Fruit fly (Drosophila melanogaster) whole organism, embryonic: ENCODE measurements around the gene PIP82.

Source experiments
- Abd-B ChIP-seq: fragments of 200-800 bp; sonication (Bioruptor generic); optimal IDR thresholded peaks from 2 replicates; lab custom pipeline; 2018; ENCODE audit warnings: missing biosample characterization, mild to moderate bottlenecking, missing genetic modification characterization, moderate library complexity
- Atf3 ChIP-seq: fragments of 200-800 bp; sonication (Bioruptor generic); optimal IDR thresholded peaks from 3 replicates; lab custom pipeline; 2016; ENCODE audit warnings: missing biosample characterization, missing genetic modification characterization
- Atf6 ChIP-seq: fragments of 200-800 bp; sonication (Bioruptor generic); IDR thresholded peaks from 2 replicates; pipeline ENCODE4 v1.3.6; 2022; ENCODE audit warnings: missing biosample characterization, missing genetic modification characterization
- Bgb ChIP-seq: fragments of 200-800 bp; sonication (Bioruptor generic); IDR thresholded peaks from 2 replicates; pipeline ENCODE4 v1.3.6; 2022; ENCODE audit warnings: missing biosample characterization, missing genetic modification characterization; ENCODE audit not compliant: partially characterized antibody
- CG10274 ChIP-seq: fragments of 200-800 bp; sonication (Bioruptor generic); optimal IDR thresholded peaks from 3 replicates; lab custom pipeline; 2017; ENCODE audit warnings: missing biosample characterization, mild to moderate bottlenecking, missing genetic modification characterization
- CG11085 ChIP-seq: fragments of 200-800 bp; sonication (Bioruptor generic); IDR thresholded peaks from 2 replicates; pipeline ENCODE4 v1.3.6; 2022; ENCODE audit warnings: missing biosample characterization, missing genetic modification characterization
- CG12219 ChIP-seq: fragments of 200-800 bp; sonication (Bioruptor generic); optimal IDR thresholded peaks from 3 replicates; lab custom pipeline; 2018; ENCODE audit warnings: missing biosample characterization, mild to moderate bottlenecking, missing genetic modification characterization
- CG14050 ChIP-seq: fragments of 200-800 bp; sonication (Bioruptor generic); IDR thresholded peaks from 3 replicates; pipeline ENCODE4 v1.3.6; 2022; ENCODE audit warnings: missing biosample characterization, missing genetic modification characterization
- CG15011 ChIP-seq: fragments of 200-800 bp; sonication (Bioruptor generic); optimal IDR thresholded peaks from 3 replicates; lab custom pipeline; 2018; ENCODE audit warnings: missing biosample characterization, mild to moderate bottlenecking, missing genetic modification characterization
- CG15696 ChIP-seq: fragments of 200-800 bp; sonication (Bioruptor generic); optimal IDR thresholded peaks from 2 replicates; lab custom pipeline; 2019; ENCODE audit warnings: missing biosample characterization, mild to moderate bottlenecking, missing genetic modification characterization, moderate library complexity
- CG16815 ChIP-seq: fragments of 200-800 bp; sonication (Bioruptor generic); optimal IDR thresholded peaks from 3 replicates; lab custom pipeline; 2017; ENCODE audit warnings: missing biosample characterization, mild to moderate bottlenecking, missing genetic modification characterization
- CG17829 ChIP-seq: fragments of 200-800 bp; optimal IDR thresholded peaks from 2 replicates; lab custom pipeline; 2019; ENCODE audit warnings: missing biosample characterization, mild to moderate bottlenecking, missing genetic modification characterization, moderate library complexity
- CG2120 ChIP-seq: fragments of 200-800 bp; sonication (Bioruptor generic); optimal IDR thresholded peaks from 3 replicates; lab custom pipeline; 2016; ENCODE audit warnings: missing biosample characterization, missing genetic modification characterization
- CG2199 ChIP-seq: fragments of 200-800 bp; sonication (Bioruptor generic); IDR thresholded peaks from 3 replicates; pipeline ENCODE4 v1.3.6; 2022; ENCODE audit warnings: missing biosample characterization, missing genetic modification characterization
- CG2889 ChIP-seq: fragments of 200-800 bp; sonication (Bioruptor generic); IDR thresholded peaks from 3 replicates; pipeline ENCODE4 v1.3.6; 2022; ENCODE audit warnings: missing biosample characterization, missing genetic modification characterization
- CG30020 ChIP-seq: fragments of 200-800 bp; optimal IDR thresholded peaks from 2 replicates; lab custom pipeline; 2019; ENCODE audit warnings: missing biosample characterization, mild to moderate bottlenecking, missing genetic modification characterization, moderate library complexity
- CG30431 ChIP-seq: fragments of 200-800 bp; sonication (Bioruptor generic); optimal IDR thresholded peaks from 2 replicates; lab custom pipeline; 2017; ENCODE audit warnings: missing biosample characterization, missing genetic modification characterization
- CG32532 ChIP-seq: fragments of 200-800 bp; sonication (Bioruptor generic); IDR thresholded peaks from 2 replicates; pipeline ENCODE4 v1.3.6; 2022; ENCODE audit warnings: missing biosample characterization, missing genetic modification characterization
- CG4820 ChIP-seq: fragments of 200-800 bp; sonication (Bioruptor generic); optimal IDR thresholded peaks from 3 replicates; lab custom pipeline; 2016; ENCODE audit warnings: missing biosample characterization, missing genetic modification characterization
- CG5245 ChIP-seq: fragments of 200-800 bp; sonication (Bioruptor generic); optimal IDR thresholded peaks from 3 replicates; lab custom pipeline; 2016; ENCODE audit warnings: missing biosample characterization, missing genetic modification characterization
- CG6683 ChIP-seq: fragments of 200-800 bp; sonication (Bioruptor generic); optimal IDR thresholded peaks from 2 replicates; lab custom pipeline; 2017; ENCODE audit warnings: missing biosample characterization, mild to moderate bottlenecking, missing genetic modification characterization, missing genetic modification reagents
- CG7372 ChIP-seq: fragments of 200-800 bp; sonication (Bioruptor generic); IDR thresholded peaks from 2 replicates; pipeline ENCODE4 v1.3.6; 2022; ENCODE audit warnings: missing biosample characterization, missing genetic modification characterization
- CG7556 ChIP-seq: fragments of 200-800 bp; sonication (Bioruptor generic); optimal IDR thresholded peaks from 2 replicates; lab custom pipeline; 2017; ENCODE audit warnings: missing biosample characterization, mild to moderate bottlenecking, missing genetic modification characterization
- CG7963 ChIP-seq: fragments of 200-800 bp; sonication (Bioruptor generic); IDR thresholded peaks from 3 replicates; pipeline ENCODE4 v1.3.6; 2022; ENCODE audit warnings: missing biosample characterization, missing genetic modification characterization; ENCODE audit not compliant: partially characterized antibody
- CG7987 ChIP-seq: fragments of 200-800 bp; sonication (Bioruptor generic); optimal IDR thresholded peaks from 2 replicates; lab custom pipeline; 2018; ENCODE audit warnings: missing biosample characterization, mild to moderate bottlenecking, missing genetic modification characterization, moderate library complexity
- CG9876 ChIP-seq: fragments of 200-800 bp; sonication (Bioruptor generic); optimal IDR thresholded peaks from 2 replicates; lab custom pipeline; 2016; ENCODE audit warnings: missing biosample characterization, missing genetic modification characterization
- Deaf1 ChIP-seq: fragments of 200-800 bp; optimal IDR thresholded peaks from 3 replicates; lab custom pipeline; 2019; ENCODE audit warnings: missing biosample characterization, mild to moderate bottlenecking, missing genetic modification characterization, moderate library complexity
- Dp ChIP-seq: fragments of 200-800 bp; sonication (Bioruptor generic); optimal IDR thresholded peaks from 2 replicates; lab custom pipeline; 2018; ENCODE audit warnings: missing biosample characterization, mild to moderate bottlenecking, missing genetic modification characterization, moderate library complexity
- Dref ChIP-seq: fragments of 200-800 bp; sonication (Bioruptor generic); IDR thresholded peaks from 2 replicates; pipeline ENCODE4 v1.3.6; 2022; ENCODE audit warnings: missing biosample characterization, missing genetic modification characterization
- GATAe ChIP-seq: fragments of 200-800 bp; sonication (Bioruptor generic); conservative IDR thresholded peaks from 2 replicates; pipeline ENCODE4 v1.3.6; 2022; ENCODE audit warnings: missing biosample characterization, missing genetic modification characterization
- HLH3B ChIP-seq: fragments of 200-800 bp; sonication (Bioruptor generic); IDR thresholded peaks from 2 replicates; pipeline ENCODE4 v1.3.6; 2022; ENCODE audit warnings: missing biosample characterization, missing genetic modification characterization
- HLHmδ ChIP-seq: fragments of 200-800 bp; sonication (Bioruptor generic); optimal IDR thresholded peaks from 2 replicates; lab custom pipeline; 2018; ENCODE audit warnings: missing biosample characterization, mild to moderate bottlenecking, missing genetic modification characterization, moderate library complexity
- Hr39 ChIP-seq: fragments of >200 bp; optimal IDR thresholded peaks from 2 replicates; lab custom pipeline; 2017
- Hsf ChIP-seq: fragments of 200-800 bp; sonication (Bioruptor generic); optimal IDR thresholded peaks from 3 replicates; lab custom pipeline; 2016; ENCODE audit warnings: missing biosample characterization, missing genetic modification characterization
- NfI ChIP-seq: fragments of 200-800 bp; sonication (Bioruptor generic); optimal IDR thresholded peaks from 3 replicates; lab custom pipeline; 2018; ENCODE audit warnings: missing biosample characterization, mild to moderate bottlenecking, missing genetic modification characterization, moderate library complexity
- Six4 ChIP-seq: fragments of 200-800 bp; sonication (Bioruptor generic); optimal IDR thresholded peaks from 2 replicates; lab custom pipeline; 2016; ENCODE audit warnings: missing biosample characterization, missing genetic modification characterization
- Sox100B ChIP-seq: fragments of 200-800 bp; sonication (Bioruptor generic); optimal IDR thresholded peaks from 3 replicates; lab custom pipeline; 2018; ENCODE audit warnings: missing biosample characterization, mild to moderate bottlenecking, missing genetic modification characterization
- Tbp ChIP-seq: fragments of >200 bp; optimal IDR thresholded peaks from 2 replicates; lab custom pipeline; 2018; ENCODE audit warnings: missing biosample characterization, missing genetic modification characterization
- al ChIP-seq: fragments of 200-800 bp; sonication (Bioruptor generic); IDR thresholded peaks from 2 replicates; pipeline ENCODE4 v1.3.6; 2022; ENCODE audit warnings: missing biosample characterization, missing genetic modification characterization
- aop ChIP-seq: fragments of 200-800 bp; sonication (Bioruptor generic); IDR thresholded peaks from 2 replicates; pipeline ENCODE4 v1.3.6; 2022; ENCODE audit warnings: missing biosample characterization, missing genetic modification characterization
- ash1 ChIP-seq: fragments of 200-800 bp; sonication (Bioruptor generic); optimal IDR thresholded peaks from 2 replicates; lab custom pipeline; 2018; ENCODE audit warnings: missing biosample characterization, mild to moderate bottlenecking, missing genetic modification characterization
- bbx ChIP-seq: fragments of 200-800 bp; sonication (Bioruptor generic); IDR thresholded peaks from 2 replicates; pipeline ENCODE4 v1.3.6; 2022; ENCODE audit warnings: missing biosample characterization, missing genetic modification characterization; ENCODE audit not compliant: partially characterized antibody
- bigmax ChIP-seq: fragments of 200-800 bp; sonication (Bioruptor generic); optimal IDR thresholded peaks from 2 replicates; lab custom pipeline; 2018; ENCODE audit warnings: missing biosample characterization, mild to moderate bottlenecking, missing genetic modification characterization
- crc ChIP-seq: fragments of 200-800 bp; sonication (Bioruptor generic); optimal IDR thresholded peaks from 2 replicates; lab custom pipeline; 2016; ENCODE audit warnings: missing biosample characterization, missing genetic modification characterization
- eyg ChIP-seq: fragments of 200-800 bp; sonication (Bioruptor generic); optimal IDR thresholded peaks from 3 replicates; lab custom pipeline; 2016; ENCODE audit warnings: missing biosample characterization, missing genetic modification characterization
- fu2 ChIP-seq: fragments of 200-800 bp; sonication (Bioruptor generic); optimal IDR thresholded peaks from 2 replicates; lab custom pipeline; 2016; ENCODE audit warnings: missing biosample characterization, missing genetic modification characterization
- gcm ChIP-seq: fragments of 200-800 bp; sonication (Bioruptor generic); optimal IDR thresholded peaks from 2 replicates; lab custom pipeline; 2019; ENCODE audit warnings: missing biosample characterization, mild to moderate bottlenecking, missing genetic modification characterization, moderate library complexity
- gcm2 ChIP-seq: fragments of 200-800 bp; sonication (Bioruptor generic); optimal IDR thresholded peaks from 2 replicates; lab custom pipeline; 2016; ENCODE audit warnings: missing biosample characterization, missing genetic modification characterization
- jumu ChIP-seq: fragments of 200-800 bp; sonication (Bioruptor generic); optimal IDR thresholded peaks from 3 replicates; lab custom pipeline; 2016; ENCODE audit warnings: missing biosample characterization, missing genetic modification characterization
- row ChIP-seq: fragments of 200-800 bp; sonication (Bioruptor generic); IDR thresholded peaks from 3 replicates; pipeline ENCODE4 v1.3.6; 2022; ENCODE audit warnings: missing biosample characterization, missing genetic modification characterization
- sens-2 ChIP-seq: fragments of 200-800 bp; sonication (Bioruptor generic); IDR thresholded peaks from 2 replicates; pipeline ENCODE4 v1.3.6; 2022; ENCODE audit warnings: missing biosample characterization, missing genetic modification characterization

Gene PIP82

dm6 chrX:8574672-8575350, 45.3 kb upstream of the PIP82 start (continued):
- TF ChIP-seq gcm (GFP tag; lab: Kevin White, UChicago) (peak; percentile 41), CG32532 (GFP tag; lab: Robert Waterston, UW) (no peak), Atf6 (GFP tag; lab: Robert Waterston, UW) (peak; percentile 39; the same call in 1 of the 2 replicates), CG14050 (GFP tag; lab: Robert Waterston, UW) (no peak), Deaf1 (tag; lab: Kevin White, UChicago) (no peak), eyg (GFP tag; lab: Kevin White, UChicago) (no peak), bigmax (GFP tag; lab: Kevin White, UChicago) (no peak), sens-2 (GFP tag; lab: Robert Waterston, UW) (no peak), jumu (no peak), CG16815 (GFP tag; lab: Kevin White, UChicago) (no peak), CG7963 (GFP tag; lab: Robert Waterston, UW) (no peak), al (GFP tag; lab: Robert Waterston, UW) (peak; percentile 37; the same call in 1 of the 2 replicates), Hr39 (lab: Kevin White, UChicago) (no peak), CG2889 (GFP tag; lab: Robert Waterston, UW) (no peak), Atf3 (GFP tag; lab: Kevin White, UChicago) (peak; percentile 45), CG2199 (no peak), CG17829 (tag; lab: Kevin White, UChicago) (no peak), Sox100B (peak; percentile 11), CG15696 (tag; lab: Kevin White, UChicago) (no peak), Dref (GFP tag; lab: Robert Waterston, UW) (no peak), CG11085 (GFP tag; lab: Robert Waterston, UW) (no peak), Six4 (GFP tag; lab: Kevin White, UChicago) (no peak), CG7372 (GFP tag; lab: Robert Waterston, UW) (no peak; the same call in 1 of the 2 replicates), CG7987 (GFP tag; lab: Kevin White, UChicago) (no peak), Tbp (no peak), CG10274 (no peak), gcm2 (GFP tag; lab: Kevin White, UChicago) (no peak), aop (GFP tag; lab: Robert Waterston, UW) (no peak), ash1 (GFP tag; lab: Kevin White, UChicago) (no peak), HLHmδ (GFP tag; lab: Kevin White, UChicago) (no peak), CG7556 (GFP tag; lab: Kevin White, UChicago) (peak; percentile 14), CG6683 (GFP tag; lab: Kevin White, UChicago) (no peak), CG12219 (GFP tag; lab: Kevin White, UChicago) (peak; percentile 14), Dp (no peak), row (GFP tag; lab: Robert Waterston, UW) (peak; percentile 53), Bgb (GFP tag; lab: Robert Waterston, UW) (no peak), fu2 (GFP tag; lab: Kevin White, UChicago) (no peak), CG9876 (GFP tag; lab: Kevin White, UChicago) (no peak), Hsf (GFP tag; lab: Kevin White, UChicago) (peak; percentile 28), bbx (GFP tag; lab: Robert Waterston, UW) (no peak), CG5245 (no peak), Abd-B (peak; percentile 15), CG4820 (GFP tag; lab: Kevin White, UChicago) (no peak), GATAe (GFP tag; lab: Robert Waterston, UW) (peak; percentile 95), CG30020 (tag; lab: Kevin White, UChicago) (no peak), CG30431 (GFP tag; lab: Kevin White, UChicago) (no peak), HLH3B (GFP tag; lab: Robert Waterston, UW) (peak; percentile 34; the same call in 1 of the 2 replicates), crc (no peak), CG2120 (GFP tag; lab: Kevin White, UChicago) (peak; percentile 44), CG15011 (GFP tag; lab: Kevin White, UChicago) (no peak), NfI (peak; percentile 41)
